Worm (Caenorhabditis elegans): ENCODE results near the gene T26C12.1.

The T26C12.1 gene

ce11 chrIV:3221158-3221557, 37.6 kb upstream of the T26C12.1 start:
- TF ChIP-seq tbx-2 (tag; optimal IDR thresholded peaks at IDR 0.05), result no peak
- peak; percentile 46 for TF ChIP-seq elt-1 (tag; optimal IDR thresholded peaks at IDR 0.05)

ce11 chrIV:3222140-3222539, 36.6 kb upstream of the T26C12.1 start, which contains the start of gene Y67D8A.2:
TSS of gene Y67D8A.2 (plus strand) at chrIV:3222440.
- no peak for TF ChIP-seq R02D3.7 (tag; optimal IDR thresholded peaks at IDR 0.05)
- no peak for TF ChIP-seq lin-15B (tag; optimal IDR thresholded peaks at IDR 0.05)
- TF ChIP-seq zag-1 (tag; optimal IDR thresholded peaks at IDR 0.05), result no peak
- no peak for TF ChIP-seq ztf-11 (tag; optimal IDR thresholded peaks at IDR 0.05)
- TF ChIP-seq ceh-16 (tag; optimal IDR thresholded peaks at IDR 0.05), result no peak
- no peak for TF ChIP-seq nhr-67 (tag; optimal IDR thresholded peaks at IDR 0.05)
- no peak for TF ChIP-seq nhr-43 (tag; optimal IDR thresholded peaks at IDR 0.05; ENCODE audit: poor library complexity, severe bottlenecking)
- no peak for TF ChIP-seq elt-1 (tag; optimal IDR thresholded peaks at IDR 0.05)
- TF ChIP-seq snpc-4 (tag; optimal IDR thresholded peaks at IDR 0.05), result no peak
- TF ChIP-seq sea-2 (GFP tag; optimal IDR thresholded peaks at IDR 0.05), result no peak
- no peak for TF ChIP-seq nhr-25 (tag; optimal IDR thresholded peaks at IDR 0.05)
- no peak for TF ChIP-seq ceh-82 (tag; optimal IDR thresholded peaks at IDR 0.05)

ce11 chrIV:3227549-3228139, 31.1 kb upstream of the T26C12.1 start:
- TF ChIP-seq nfya-1 (tag; optimal IDR thresholded peaks at IDR 0.05; ENCODE audit: insufficient read depth) (peak; percentile 30), pha-4 (tag; optimal IDR thresholded peaks at IDR 0.05) (peak; percentile 90), zag-1 (tag; optimal IDR thresholded peaks at IDR 0.05) (no peak), skn-1 (tag; optimal IDR thresholded peaks at IDR 0.05) (peak; percentile 50), ama-1 (optimal IDR thresholded peaks at IDR 0.05) (no peak), fos-1 (tag; optimal IDR thresholded peaks at IDR 0.05) (no peak), snpc-4 (tag; optimal IDR thresholded peaks at IDR 0.05) (peak; percentile 60), pqm-1 (tag; optimal IDR thresholded peaks at IDR 0.05) (peak; percentile 99), ceh-28 (tag; optimal IDR thresholded peaks at IDR 0.05) (peak; percentile 90), nhr-23 (tag; optimal IDR thresholded peaks at IDR 0.05) (peak; percentile 73), aly-2 (tag; optimal IDR thresholded peaks at IDR 0.05) (no peak), lin-39 (tag; optimal IDR thresholded peaks at IDR 0.05) (peak; percentile 27), elt-2 (tag; optimal IDR thresholded peaks at IDR 0.05) (peak; percentile 98), jun-1 (tag; optimal IDR thresholded peaks at IDR 0.05) (peak; percentile 67), hmg-11 (tag; optimal IDR thresholded peaks at IDR 0.05) (peak; percentile 70)

- no peak for TF ChIP-seq tbx-2 (tag; optimal IDR thresholded peaks at IDR 0.05)
- TF ChIP-seq nhr-28 (tag; optimal IDR thresholded peaks at IDR 0.05), result no peak
- TF ChIP-seq lsy-12 (tag; optimal IDR thresholded peaks at IDR 0.05), result no peak
- TF ChIP-seq R02D3.7 (tag; optimal IDR thresholded peaks at IDR 0.05), result no peak
- TF ChIP-seq lin-15B (tag; optimal IDR thresholded peaks at IDR 0.05), result no peak
- TF ChIP-seq aly-2 (tag; optimal IDR thresholded peaks at IDR 0.05), result no peak
- peak; percentile 11 for TF ChIP-seq nfya-1 (tag; optimal IDR thresholded peaks at IDR 0.05; ENCODE audit: insufficient read depth)
- TF ChIP-seq pqm-1 (tag; optimal IDR thresholded peaks at IDR 0.05), result peak; percentile 34
- no peak for TF ChIP-seq daf-12 (tag; optimal IDR thresholded peaks at IDR 0.05)
- no peak for TF ChIP-seq fkh-10 (GFP tag; optimal IDR thresholded peaks at IDR 0.05)
- TF ChIP-seq ztf-11 (tag; optimal IDR thresholded peaks at IDR 0.05), result no peak
- TF ChIP-seq skn-1 (tag; optimal IDR thresholded peaks at IDR 0.05), result no peak
- no peak for TF ChIP-seq unc-39 (tag; optimal IDR thresholded peaks at IDR 0.05)
- no peak for TF ChIP-seq ceh-9 (tag; optimal IDR thresholded peaks at IDR 0.05)
- peak; percentile 47 for TF ChIP-seq lin-39 (tag; optimal IDR thresholded peaks at IDR 0.05)
- TF ChIP-seq nhr-76 (tag; optimal IDR thresholded peaks at IDR 0.05), result no peak
- TF ChIP-seq nhr-77 (tag; optimal IDR thresholded peaks at IDR 0.05), result no peak
- peak in 1 of 3 experiments; percentile 44 for TF ChIP-seq elt-3 (tag; optimal IDR thresholded peaks at IDR 0.05)
- TF ChIP-seq ama-1 (optimal IDR thresholded peaks at IDR 0.05), result peak; percentile 13
- peak; percentile 34 for TF ChIP-seq snpc-4 (tag; optimal IDR thresholded peaks at IDR 0.05)
- no peak for TF ChIP-seq nhr-12 (tag; optimal IDR thresholded peaks at IDR 0.05)
- TF ChIP-seq ceh-16 (tag; optimal IDR thresholded peaks at IDR 0.05), result no peak
- TF ChIP-seq elt-1 (tag; optimal IDR thresholded peaks at IDR 0.05), result no peak
- TF ChIP-seq nhr-67 (tag; optimal IDR thresholded peaks at IDR 0.05), result no peak
- TF ChIP-seq egl-27 (tag; optimal IDR thresholded peaks at IDR 0.05), result no peak
- no peak for TF ChIP-seq zag-1 (tag; optimal IDR thresholded peaks at IDR 0.05)
- TF ChIP-seq nhr-23 (tag; optimal IDR thresholded peaks at IDR 0.05), result peak; percentile 40
- no peak for TF ChIP-seq sea-2 (GFP tag; optimal IDR thresholded peaks at IDR 0.05)
- peak; percentile 71 for TF ChIP-seq elt-2 (tag; optimal IDR thresholded peaks at IDR 0.05)
- TF ChIP-seq hmg-11 (tag; optimal IDR thresholded peaks at IDR 0.05), result no peak
- TF ChIP-seq pha-4 (tag; optimal IDR thresholded peaks at IDR 0.05), result peak; percentile 32
- TF ChIP-seq fkh-2 (tag; optimal IDR thresholded peaks at IDR 0.05), result no peak
- no peak for TF ChIP-seq ceh-82 (tag; optimal IDR thresholded peaks at IDR 0.05)
- no peak for TF ChIP-seq fos-1 (tag; optimal IDR thresholded peaks at IDR 0.05)
- no peak for TF ChIP-seq nhr-237 (tag; optimal IDR thresholded peaks at IDR 0.05)
- no peak for TF ChIP-seq unc-62 (GFP tag; optimal IDR thresholded peaks at IDR 0.05)
- no peak for TF ChIP-seq mml-1 (tag; optimal IDR thresholded peaks at IDR 0.05)
- no peak for TF ChIP-seq egl-5 (tag; optimal IDR thresholded peaks at IDR 0.05)
- no peak for TF ChIP-seq nhr-43 (tag; optimal IDR thresholded peaks at IDR 0.05; ENCODE audit: poor library complexity, severe bottlenecking)
- no peak for TF ChIP-seq mdl-1 (tag; optimal IDR thresholded peaks at IDR 0.05)
- no peak for TF ChIP-seq jun-1 (tag; optimal IDR thresholded peaks at IDR 0.05)
- TF ChIP-seq ceh-28 (tag; optimal IDR thresholded peaks at IDR 0.05), result no peak
Measured at ce11 chrIV:3231644-3232043, 27.1 kb upstream of the T26C12.1 start.

All from whole organism, L3 larva.